Worm (Caenorhabditis elegans) whole organism, L2 larva: ENCODE measurements around the gene atg-4.2.

Experiments
- nhr-237 ChIP-seq: fragments of 150-350 bp; optimal IDR thresholded peaks from 2 replicates; lab custom pipeline; 2014; ENCODE audit warnings: missing biosample characterization, missing genetic modification characterization
- nhr-25 ChIP-seq: fragments of 150-350 bp; sonication (generic microtip); optimal IDR thresholded peaks from 3 replicates; lab custom pipeline; 2014; ENCODE audit warnings: missing biosample characterization, missing genetic modification characterization
- skn-1 ChIP-seq: sonication (generic microtip); optimal IDR thresholded peaks from 2 replicates; lab custom pipeline; 2017; ENCODE audit warnings: missing biosample characterization, missing genetic modification characterization

- no peak for TF ChIP-seq nhr-237 (tag; lab: Kevin White, UChicago)
- TF ChIP-seq skn-1 (tag; lab: Kevin White, UChicago) = no peak
- no peak for TF ChIP-seq nhr-25 (tag; lab: Kevin White, UChicago)
Observed at ce11 chrIV:11693493-11693892, 25.7 kb downstream of the atg-4.2 start, which contains the start of gene ZK792.12.
